Worm (Caenorhabditis elegans) whole organism, L1 larva: ENCODE measurements around the gene smap-1.

Experiments used
- C34B4.2 ChIP-seq: sonication (generic microtip); optimal IDR thresholded peaks from 2 replicates; lab custom pipeline; 2017; ENCODE audit warnings: mild to moderate bottlenecking, missing genetic modification characterization, missing compliant biosample characterization
- alr-1 ChIP-seq: fragments of 200-800 bp; sonication (Bioruptor generic); optimal IDR thresholded peaks from 2 replicates; lab custom pipeline; 2018; ENCODE audit warnings: borderline replicate concordance, mild to moderate bottlenecking, missing genetic modification characterization, missing compliant biosample characterization
- ama-1 ChIP-seq: fragments of 150-350 bp; optimal IDR thresholded peaks from 2 replicates; lab custom pipeline; 2014
- blmp-1 ChIP-seq: fragments of 150-350 bp; optimal IDR thresholded peaks from 2 replicates; lab custom pipeline; 2014; ENCODE audit warnings: missing biosample characterization, missing genetic modification characterization
- ceh-8 ChIP-seq: fragments of 200-800 bp; sonication (Bioruptor generic); optimal IDR thresholded peaks from 2 replicates; lab custom pipeline; 2018; ENCODE audit warnings: mild to moderate bottlenecking, missing genetic modification characterization, moderate library complexity, missing compliant biosample characterization
- ceh-82 ChIP-seq, 3 experiments: fragments of 150-350 bp in 1 of 3; sonication (generic microtip) in 2 of 3; optimal IDR thresholded peaks; 2 replicates each; lab custom pipeline; 2014 to 2017; ENCODE audit warnings: missing biosample characterization in 3 of 3, missing genetic modification characterization in 3 of 3
- dpl-1 ChIP-seq, 3 experiments: fragments of 150-350 bp in 2 of 3; sonication (generic microtip) in 1 of 3; optimal IDR thresholded peaks; 2 replicates each; lab custom pipeline; 2014 to 2017; ENCODE audit warnings: missing biosample characterization in 3 of 3, missing genetic modification characterization in 3 of 3, missing genetic modification reagents in 3 of 3
- efl-1 ChIP-seq, 4 experiments: fragments of 150-350 bp; optimal IDR thresholded peaks in 3 of 4; peaks in 1 of 4; 1 replicate in 1 of 4; 2 replicates in 3 of 4; lab custom pipeline; 2014; ENCODE audit warnings: missing biosample characterization in 2 of 4, missing genetic modification characterization in 2 of 4, missing genetic modification reagents in 2 of 4
- elt-3 ChIP-seq, 6 experiments: fragments of 150-350 bp in 1 of 6; sonication (generic microtip); optimal IDR thresholded peaks; 2 replicates each; lab custom pipeline; 2017 to 2018; ENCODE audit warnings: missing biosample characterization in 6 of 6, missing genetic modification characterization in 6 of 6, inconsistent platforms in 1 of 6
- ets-5 ChIP-seq: fragments of 200-800 bp; sonication (Bioruptor generic); IDR thresholded peaks from 2 replicates; pipeline ENCODE4 v1.3.6; 2022; ENCODE audit warnings: missing genetic modification characterization, missing compliant biosample characterization
- fos-1 ChIP-seq: fragments of 150-350 bp; optimal IDR thresholded peaks from 2 replicates; lab custom pipeline; 2014; ENCODE audit warnings: missing biosample characterization, missing genetic modification characterization
- hlh-17 ChIP-seq: fragments of 200-800 bp; sonication (Bioruptor generic); optimal IDR thresholded peaks from 2 replicates; lab custom pipeline; 2018; ENCODE audit warnings: missing genetic modification characterization, mild to moderate bottlenecking, missing compliant biosample characterization, moderate library complexity, borderline replicate concordance
- hlh-4 ChIP-seq: sonication (generic microtip); optimal IDR thresholded peaks from 2 replicates; lab custom pipeline; 2016; ENCODE audit warnings: mild to moderate bottlenecking, missing genetic modification characterization, missing compliant biosample characterization
- hpl-2 ChIP-seq: fragments of 150-350 bp; optimal IDR thresholded peaks from 2 replicates; lab custom pipeline; 2014; ENCODE audit warnings: missing biosample characterization, missing genetic modification reagents, missing genetic modification characterization
- lin-14 ChIP-seq: fragments of 200-800 bp; sonication (Bioruptor generic); optimal IDR thresholded peaks from 2 replicates; lab custom pipeline; 2018; ENCODE audit warnings: mild to moderate bottlenecking, missing genetic modification characterization, moderate library complexity, missing compliant biosample characterization
- lin-15B ChIP-seq: fragments of 150-350 bp; sonication (generic microtip); optimal IDR thresholded peaks from 3 replicates; lab custom pipeline; 2014; ENCODE audit warnings: missing biosample characterization, missing genetic modification characterization
- lin-35 ChIP-seq, 2 experiments: fragments of 150-350 bp; optimal IDR thresholded peaks; 2 replicates each; lab custom pipeline; 2014; ENCODE audit warnings: missing biosample characterization in 2 of 2, missing genetic modification characterization in 2 of 2, missing genetic modification reagents in 2 of 2
- lin-39 ChIP-seq: fragments of 150-350 bp; optimal IDR thresholded peaks from 2 replicates; lab custom pipeline; 2014; ENCODE audit warnings: missing biosample characterization, missing genetic modification reagents, missing genetic modification characterization
- mdl-1 ChIP-seq, 2 experiments: fragments of 150-350 bp; optimal IDR thresholded peaks; 2 replicates each; lab custom pipeline; 2014 to 2017; ENCODE audit warnings: missing biosample characterization in 2 of 2, missing genetic modification characterization in 2 of 2, inconsistent platforms in 1 of 2
- mef-2 ChIP-seq: fragments of 150-350 bp; optimal IDR thresholded peaks from 2 replicates; lab custom pipeline; 2014; ENCODE audit warnings: missing biosample characterization, missing genetic modification characterization
- mep-1 ChIP-seq: fragments of 150-350 bp; optimal IDR thresholded peaks from 2 replicates; lab custom pipeline; 2014; ENCODE audit warnings: missing biosample characterization, missing genetic modification characterization
- nhr-11 ChIP-seq: fragments of 150-350 bp; optimal IDR thresholded peaks from 2 replicates; lab custom pipeline; 2014; ENCODE audit warnings: missing biosample characterization, missing genetic modification characterization
- nhr-19 ChIP-seq: fragments of 200-800 bp; sonication (Bioruptor generic); conservative IDR thresholded peaks from 2 replicates; pipeline ENCODE4 v1.3.6; 2022; ENCODE audit warnings: missing genetic modification characterization, missing compliant biosample characterization
- nhr-237 ChIP-seq: fragments of 150-350 bp; optimal IDR thresholded peaks from 2 replicates; lab custom pipeline; 2014; ENCODE audit warnings: missing biosample characterization, missing genetic modification characterization
- nhr-28 ChIP-seq: fragments of 150-350 bp; optimal IDR thresholded peaks from 2 replicates; lab custom pipeline; 2014; ENCODE audit warnings: missing biosample characterization, missing genetic modification characterization
- nhr-76 ChIP-seq: sonication (generic microtip); optimal IDR thresholded peaks from 2 replicates; lab custom pipeline; 2017; ENCODE audit warnings: missing biosample characterization, missing genetic modification characterization
- nhr-85 ChIP-seq: sonication (generic microtip); peaks from one replicate; lab custom pipeline; 2016; ENCODE audit warnings: missing genetic modification characterization, inconsistent platforms, missing compliant biosample characterization
- nhr-90 ChIP-seq: sonication (generic microtip); optimal IDR thresholded peaks from 2 replicates; lab custom pipeline; 2016; ENCODE audit warnings: mild to moderate bottlenecking, missing genetic modification characterization, missing compliant biosample characterization; ENCODE audit not compliant: poor library complexity
- pag-3 ChIP-seq: sonication (generic microtip); optimal IDR thresholded peaks from 2 replicates; lab custom pipeline; 2017; ENCODE audit warnings: missing genetic modification characterization, mild to moderate bottlenecking, missing compliant biosample characterization, antibody characterized with exemption, borderline replicate concordance; ENCODE audit not compliant: insufficient read depth
- pax-3 ChIP-seq: fragments of 200-800 bp; sonication (Bioruptor generic); optimal IDR thresholded peaks from 2 replicates; lab custom pipeline; 2018; ENCODE audit warnings: mild to moderate bottlenecking, missing genetic modification characterization, moderate library complexity, missing compliant biosample characterization
- snu-23 ChIP-seq: sonication (generic microtip); optimal IDR thresholded peaks from 2 replicates; lab custom pipeline; 2016; ENCODE audit warnings: missing genetic modification characterization, missing compliant biosample characterization
- tbx-2 ChIP-seq: sonication (generic microtip); optimal IDR thresholded peaks from 2 replicates; lab custom pipeline; 2016; ENCODE audit warnings: missing genetic modification characterization, missing compliant biosample characterization
- unc-30 ChIP-seq: sonication (generic microtip); optimal IDR thresholded peaks from 2 replicates; lab custom pipeline; 2017; ENCODE audit warnings: missing biosample characterization, missing genetic modification characterization
- unc-62 ChIP-seq: fragments of 150-350 bp; optimal IDR thresholded peaks from 2 replicates; lab custom pipeline; 2014; ENCODE audit warnings: missing biosample characterization, missing genetic modification reagents, missing genetic modification characterization
- vab-15 ChIP-seq: sonication (generic microtip); optimal IDR thresholded peaks from 2 replicates; lab custom pipeline; 2017; ENCODE audit warnings: missing genotype, mild to moderate bottlenecking, missing genetic modification characterization, missing compliant biosample characterization
- ztf-11 ChIP-seq, 2 experiments: sonication (generic microtip); optimal IDR thresholded peaks; 2 replicates each; lab custom pipeline; 2016 to 2017; ENCODE audit warnings: missing genetic modification characterization in 2 of 2, missing biosample characterization in 1 of 2, missing compliant biosample characterization in 1 of 2
- ztf-4 ChIP-seq: fragments of 150-350 bp; optimal IDR thresholded peaks from 2 replicates; lab custom pipeline; 2014; ENCODE audit warnings: missing biosample characterization, missing genetic modification characterization

The smap-1 gene

ce11 chrIII:10703833-10704232, 35.8 kb downstream of the smap-1 start:
- TF ChIP-seq snu-23 (GFP tag; lab: Kevin White, UChicago) (no peak), vab-15 (tag; lab: Kevin White, UChicago) (no peak), efl-1 (optimal IDR thresholded peaks at IDR 0.05; lab: Kevin White, UChicago) (no peak), efl-1 (GFP tag; optimal IDR thresholded peaks at IDR 0.05 in 1 of 2; lab: Kevin White, UChicago) (peak in 1 of 2 experiments; percentile 91), lin-15B (tag; lab: Kevin White, UChicago) (no peak), hpl-2 (GFP tag; lab: Kevin White, UChicago) (no peak)

- TF ChIP-seq hlh-4 (tag; lab: Kevin White, UChicago), result no peak
Observed at ce11 chrIII:10702805-10703204, 36.8 kb downstream of the smap-1 start.

- no peak for TF ChIP-seq pag-3 (tag; lab: Kevin White, UChicago)
- no peak for TF ChIP-seq C34B4.2
Observed at ce11 chrIII:10700460-10700859, 39.1 kb downstream of the smap-1 start, which contains the start of gene Y39A1A.20. Gene Y39A1A.20, minus strand, starts transcription at chrIII:10700560.

- TF ChIP-seq tbx-2 (tag; lab: Kevin White, UChicago) (no peak), efl-1 (optimal IDR thresholded peaks at IDR 0.05; lab: Kevin White, UChicago) (no peak), efl-1 (GFP tag; optimal IDR thresholded peaks at IDR 0.05 in 1 of 2; lab: Kevin White, UChicago) (peak in 1 of 2 experiments; percentile 84), nhr-85 (peak; percentile 57), elt-3 (tag; optimal IDR thresholded peaks at IDR 0.05; lab: Kevin White, UChicago) (peak in 1 of 6 experiments; percentile 37), hpl-2 (GFP tag; lab: Kevin White, UChicago) (no peak), blmp-1 (peak; percentile 10)
Observed at ce11 chrIII:10694294-10694693, 45.3 kb downstream of the smap-1 start, which contains the start of the genes Y39A1A.18 and fmo-3. Gene Y39A1A.18, minus strand, starts transcription at chrIII:10694485. Gene fmo-3, plus strand, starts transcription at chrIII:10694681.

ce11 chrIII:10691019-10691418, 48.6 kb downstream of the smap-1 start, which contains the start of gene Y39A1A.17:
Gene Y39A1A.17, minus strand, starts transcription at chrIII:10691119.
- TF ChIP-seq ceh-8 (GFP tag; lab: Kevin White, UChicago), result no peak
- no peak for TF ChIP-seq ama-1 (lab: Kevin White, UChicago)
- TF ChIP-seq nhr-90 (tag; lab: Kevin White, UChicago), result no peak
- no peak for TF ChIP-seq hlh-17 (GFP tag; lab: Kevin White, UChicago)
- no peak for TF ChIP-seq fos-1
- no peak for TF ChIP-seq mep-1 (tag; lab: Kevin White, UChicago)
- no peak for TF ChIP-seq ztf-11 (tag; optimal IDR thresholded peaks at IDR 0.05; lab: Kevin White, UChicago)
- TF ChIP-seq lin-35 (GFP tag; optimal IDR thresholded peaks at IDR 0.05; lab: Kevin White, UChicago), result no peak
- no peak for TF ChIP-seq ets-5
- no peak for TF ChIP-seq elt-3 (tag; optimal IDR thresholded peaks at IDR 0.05; lab: Kevin White, UChicago)
- no peak for TF ChIP-seq blmp-1
- no peak for TF ChIP-seq unc-30 (tag; lab: Kevin White, UChicago)
- TF ChIP-seq nhr-76, result no peak
- TF ChIP-seq nhr-28 (tag; lab: Kevin White, UChicago), result no peak
- no peak for TF ChIP-seq mdl-1 (tag; optimal IDR thresholded peaks at IDR 0.05; lab: Kevin White, UChicago)
- TF ChIP-seq unc-62 (GFP tag; lab: Kevin White, UChicago), result no peak
- no peak for TF ChIP-seq mef-2 (tag; lab: Kevin White, UChicago)

- TF ChIP-seq ceh-82 (tag; optimal IDR thresholded peaks at IDR 0.05; lab: Kevin White, UChicago) (no peak), lin-14 (GFP tag; lab: Kevin White, UChicago) (no peak), nhr-76 (no peak), dpl-1 (GFP tag; optimal IDR thresholded peaks at IDR 0.05; lab: Kevin White, UChicago) (no peak), nhr-237 (tag; lab: Kevin White, UChicago) (no peak), nhr-19 (GFP tag; lab: Robert Waterston, UW) (no peak), lin-39 (no peak), hpl-2 (GFP tag; lab: Kevin White, UChicago) (no peak), ztf-4 (tag; lab: Kevin White, UChicago) (no peak), pax-3 (tag; lab: Kevin White, UChicago) (no peak), nhr-11 (tag; lab: Kevin White, UChicago) (no peak), alr-1 (tag; lab: Kevin White, UChicago) (no peak), fos-1 (no peak)
Observed at ce11 chrIII:10689057-10689456, 50.5 kb downstream of the smap-1 start, which contains the start of gene Y39A1A.31. Gene Y39A1A.31, minus strand, starts transcription at chrIII:10689157.
